Fruit fly (Drosophila melanogaster): Measurements from ENCODE around the gene CG10803.
A peak's percentile ranks its signal among the peaks of the same experiment; 100 is the strongest.

CG10803 gene

DNA sequence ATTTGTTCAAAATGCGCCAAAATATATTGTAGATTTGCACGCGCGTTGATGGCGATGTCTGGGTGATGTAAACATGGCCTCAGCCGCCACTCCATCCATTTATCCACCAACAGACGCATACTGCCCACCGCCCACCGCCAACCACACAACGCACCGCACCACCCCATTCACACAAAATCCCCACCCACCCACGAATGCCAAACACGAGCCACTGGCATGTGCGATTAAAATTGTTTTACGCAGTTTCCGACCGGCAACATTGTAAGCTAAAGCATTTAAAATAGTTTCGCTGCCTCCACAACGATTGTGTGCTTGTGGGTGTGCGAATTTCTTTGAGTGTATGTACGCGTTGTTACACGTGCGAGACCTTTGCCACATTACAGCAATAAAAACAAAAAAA lies 44.9 kb upstream of the CG10803 start:
- TF ChIP-seq Sp1 (GFP tag; optimal IDR thresholded peaks at IDR 0.05) (no peak), CG32264 (GFP tag; optimal IDR thresholded peaks at IDR 0.05) (no peak)

DNA sequence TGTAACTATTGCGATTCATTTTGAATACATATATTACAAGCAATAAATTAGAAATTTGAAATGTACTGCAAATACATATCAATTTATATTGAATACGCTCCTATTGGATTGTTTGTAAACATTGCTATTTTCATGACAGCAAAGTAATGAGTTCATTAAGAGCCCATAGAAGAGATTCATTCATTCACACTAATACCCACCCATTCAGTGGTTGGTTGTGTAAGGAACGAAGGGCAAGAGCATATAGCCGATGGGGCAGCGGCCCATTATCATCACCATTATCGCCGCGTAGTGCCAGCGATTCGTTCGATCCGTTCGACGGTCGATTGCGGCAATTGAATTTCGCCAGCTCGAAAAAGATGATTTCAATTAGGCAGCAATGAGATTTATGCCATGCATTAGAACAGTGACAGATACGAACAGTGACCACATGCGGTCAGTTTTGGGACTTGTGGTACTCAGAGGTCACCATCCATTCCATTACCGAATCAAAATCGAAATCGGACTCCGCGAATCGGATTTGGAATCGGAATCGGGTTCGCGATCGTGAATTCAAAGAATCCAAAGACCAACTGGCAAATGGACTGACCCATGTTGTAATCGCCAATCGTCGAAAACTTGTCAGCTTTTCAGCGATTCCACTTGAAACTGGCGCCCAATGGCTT lies 42.8 kb upstream of the CG10803 start:
- TF ChIP-seq brk (GFP tag; optimal IDR thresholded peaks at IDR 0.05) = no peak

DNA sequence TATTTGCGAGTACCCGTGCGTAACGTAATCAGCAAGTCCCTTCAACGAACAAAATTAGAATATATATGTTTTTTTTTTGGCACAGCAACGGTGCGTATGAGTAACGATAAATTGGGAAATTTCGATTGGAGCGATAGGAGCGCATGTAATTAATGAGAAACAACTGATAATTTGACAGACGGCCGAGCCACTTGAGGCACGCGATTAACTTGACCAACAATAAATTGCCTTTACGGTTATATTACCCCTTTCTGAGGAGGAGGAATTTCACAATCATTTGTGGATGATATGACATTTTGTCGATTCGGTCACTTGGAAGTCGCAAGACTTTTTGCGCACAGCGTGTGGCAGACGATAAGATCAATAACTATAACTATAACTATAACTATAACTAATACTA lies 41.5 kb upstream of the CG10803 start:
- TF ChIP-seq br (GFP tag; optimal IDR thresholded peaks at IDR 0.05) = no peak
- no peak for TF ChIP-seq Hr83 (GFP tag; optimal IDR thresholded peaks at IDR 0.05; ENCODE audit: poor library complexity, severe bottlenecking)
- no peak for TF ChIP-seq Mio (GFP tag; optimal IDR thresholded peaks at IDR 0.05)
- TF ChIP-seq Sp1 (GFP tag; optimal IDR thresholded peaks at IDR 0.05) = no peak
- TF ChIP-seq dmrt93B (GFP tag; optimal IDR thresholded peaks at IDR 0.05) = no peak
- no peak for TF ChIP-seq CG9705 (GFP tag; optimal IDR thresholded peaks at IDR 0.05)
- TF ChIP-seq CG32264 (GFP tag; optimal IDR thresholded peaks at IDR 0.05) = no peak
- TF ChIP-seq brk (GFP tag; optimal IDR thresholded peaks at IDR 0.05) = no peak
- TF ChIP-seq tai (GFP tag; optimal IDR thresholded peaks at IDR 0.05) = no peak
- no peak for TF ChIP-seq OdsH (GFP tag; optimal IDR thresholded peaks at IDR 0.05)
- no peak for TF ChIP-seq Abd-B (GFP tag; optimal IDR thresholded peaks at IDR 0.05)
- no peak for TF ChIP-seq dl (GFP tag; optimal IDR thresholded peaks at IDR 0.05; ENCODE audit: insufficient read depth in 1 of 2, partially characterized antibody in 2 of 2)
- TF ChIP-seq Jra (GFP tag; optimal IDR thresholded peaks at IDR 0.05) = no peak
- no peak for TF ChIP-seq dsf (GFP tag; optimal IDR thresholded peaks at IDR 0.05; ENCODE audit: borderline replicate concordance)

DNA sequence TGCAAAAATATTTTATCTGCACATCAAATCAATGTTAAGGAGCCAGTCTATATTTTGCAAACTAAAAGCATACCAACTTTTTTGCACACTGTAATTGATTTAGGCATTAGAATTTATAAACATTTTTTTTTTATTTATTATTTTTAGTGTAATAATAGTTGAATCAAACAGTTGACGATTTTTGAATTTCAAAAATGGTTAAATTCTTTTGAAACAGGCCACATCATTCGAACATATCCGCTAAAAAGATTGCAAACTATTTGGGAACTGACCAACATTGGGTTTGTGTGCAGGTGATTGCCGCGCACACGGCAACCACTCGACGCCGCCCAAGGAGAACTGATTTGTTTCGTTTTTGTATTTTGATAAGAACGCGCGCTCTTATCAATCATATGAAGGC lies 40.6 kb upstream of the CG10803 start:
- TF ChIP-seq foxo (GFP tag; optimal IDR thresholded peaks at IDR 0.05) (peak in 1 of 2 experiments; percentile 64), rgr (GFP tag; optimal IDR thresholded peaks at IDR 0.05) (peak; percentile 52), Vsx2 (GFP tag; optimal IDR thresholded peaks at IDR 0.05; ENCODE audit: partially characterized antibody) (no peak), h (GFP tag; optimal IDR thresholded peaks at IDR 0.05) (peak; percentile 44), psq (GFP tag; optimal IDR thresholded peaks at IDR 0.05) (peak; percentile 34), dmrt93B (GFP tag; optimal IDR thresholded peaks at IDR 0.05) (peak; percentile 53), OdsH (GFP tag; optimal IDR thresholded peaks at IDR 0.05) (peak; percentile 7), Rel (GFP tag; optimal IDR thresholded peaks at IDR 0.05) (no peak), Rel (tag; optimal IDR thresholded peaks at IDR 0.05) (no peak), dl (GFP tag; optimal IDR thresholded peaks at IDR 0.05; ENCODE audit: insufficient read depth in 1 of 2, partially characterized antibody in 2 of 2) (no peak), HLH106 (tag; optimal IDR thresholded peaks at IDR 0.05) (peak; percentile 51), Hnf4 (GFP tag; optimal IDR thresholded peaks at IDR 0.05) (no peak), Sp1 (GFP tag; optimal IDR thresholded peaks at IDR 0.05) (peak; percentile 22), fru (GFP tag; optimal IDR thresholded peaks at IDR 0.05) (peak; percentile 40), jim (GFP tag; optimal IDR thresholded peaks at IDR 0.05) (no peak)

DNA sequence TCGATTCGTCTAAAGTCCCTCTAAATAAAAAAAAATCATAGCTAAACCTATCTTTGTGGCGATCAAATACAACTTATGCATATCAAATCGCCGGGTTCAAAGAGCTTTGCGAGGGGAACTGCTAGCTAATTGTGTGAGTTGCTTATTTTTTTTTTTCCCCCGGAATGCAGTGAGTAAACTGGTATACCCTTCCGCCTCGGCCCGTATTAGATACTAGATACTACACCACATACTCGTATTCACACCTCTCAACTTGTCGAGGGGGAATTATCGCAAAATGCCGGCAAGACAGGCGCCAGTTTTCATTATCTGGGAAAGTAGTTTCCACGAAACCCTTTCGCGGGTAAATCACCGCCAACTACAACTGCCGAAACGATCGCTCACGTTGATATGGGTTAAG lies 39.3 kb upstream of the CG10803 start:
- no peak for TF ChIP-seq N (GFP tag; optimal IDR thresholded peaks at IDR 0.05)
- TF ChIP-seq psq (GFP tag; optimal IDR thresholded peaks at IDR 0.05) = no peak
- TF ChIP-seq HLH106 (tag; optimal IDR thresholded peaks at IDR 0.05) = no peak
- TF ChIP-seq pan (optimal IDR thresholded peaks at IDR 0.05) = no peak
- no peak for TF ChIP-seq ey (GFP tag; optimal IDR thresholded peaks at IDR 0.05)
- TF ChIP-seq foxo (GFP tag; optimal IDR thresholded peaks at IDR 0.05) = no peak
- TF ChIP-seq Hr83 (GFP tag; optimal IDR thresholded peaks at IDR 0.05; ENCODE audit: poor library complexity, severe bottlenecking) = no peak
- no peak for TF ChIP-seq Jra (GFP tag; optimal IDR thresholded peaks at IDR 0.05)
- TF ChIP-seq dl (GFP tag; optimal IDR thresholded peaks at IDR 0.05; ENCODE audit: insufficient read depth in 1 of 2, partially characterized antibody in 2 of 2) = no peak
- TF ChIP-seq rgr (GFP tag; optimal IDR thresholded peaks at IDR 0.05) = no peak
- no peak for TF ChIP-seq dmrt93B (GFP tag; optimal IDR thresholded peaks at IDR 0.05)
- no peak for TF ChIP-seq Sp1 (GFP tag; optimal IDR thresholded peaks at IDR 0.05)
- no peak for TF ChIP-seq sage (GFP tag; optimal IDR thresholded peaks at IDR 0.05)
- TF ChIP-seq Myc (optimal IDR thresholded peaks at IDR 0.05) = no peak
- no peak for TF ChIP-seq Vsx2 (GFP tag; optimal IDR thresholded peaks at IDR 0.05; ENCODE audit: partially characterized antibody)
- TF ChIP-seq CG9705 (GFP tag; optimal IDR thresholded peaks at IDR 0.05) = no peak
- TF ChIP-seq brk (GFP tag; optimal IDR thresholded peaks at IDR 0.05) = no peak
- TF ChIP-seq CG32264 (GFP tag; optimal IDR thresholded peaks at IDR 0.05) = no peak
- no peak for TF ChIP-seq fru (GFP tag; optimal IDR thresholded peaks at IDR 0.05)

Data from whole organism, wandering third instar larva.